Fruit fly (Drosophila melanogaster) whole organism, larva: ENCODE measurements around the gene yuri.

Source experiments
- noc ChIP-seq: fragments of 200-800 bp; sonication (Bioruptor generic); optimal IDR thresholded peaks from 3 replicates; lab custom pipeline; 2019; ENCODE audit warnings: missing biosample characterization, mild to moderate bottlenecking, missing genetic modification characterization, moderate library complexity

The yuri gene

DNA sequence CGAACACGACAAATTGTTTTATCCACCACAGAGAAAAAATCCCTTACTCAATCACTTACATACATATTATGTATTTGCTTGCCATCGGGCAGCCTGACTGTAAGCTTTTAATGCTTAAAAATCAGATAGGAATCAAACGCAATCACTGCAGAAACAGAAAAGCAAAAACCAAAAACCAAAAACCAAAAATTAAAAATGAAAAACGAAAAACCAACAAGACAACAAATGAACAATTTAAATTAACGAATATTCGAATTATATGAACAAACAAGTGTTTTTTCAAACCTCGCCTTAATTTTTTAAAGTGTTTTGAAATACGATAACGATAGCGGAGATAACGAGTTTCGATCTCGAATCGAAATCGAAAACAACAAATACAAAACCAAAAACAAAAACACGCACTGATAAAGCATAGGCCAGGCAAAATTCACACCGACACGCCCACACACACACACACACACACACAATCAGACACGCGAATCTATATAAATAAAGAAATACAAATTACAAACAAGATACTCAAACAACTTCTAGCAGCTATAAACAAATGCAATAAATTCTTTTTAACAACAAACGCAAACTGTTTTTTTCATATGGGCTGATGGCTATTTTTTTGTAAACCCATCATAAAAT lies 10.1 kb downstream of the yuri start:
- peak; percentile 56 for TF ChIP-seq noc

DNA sequence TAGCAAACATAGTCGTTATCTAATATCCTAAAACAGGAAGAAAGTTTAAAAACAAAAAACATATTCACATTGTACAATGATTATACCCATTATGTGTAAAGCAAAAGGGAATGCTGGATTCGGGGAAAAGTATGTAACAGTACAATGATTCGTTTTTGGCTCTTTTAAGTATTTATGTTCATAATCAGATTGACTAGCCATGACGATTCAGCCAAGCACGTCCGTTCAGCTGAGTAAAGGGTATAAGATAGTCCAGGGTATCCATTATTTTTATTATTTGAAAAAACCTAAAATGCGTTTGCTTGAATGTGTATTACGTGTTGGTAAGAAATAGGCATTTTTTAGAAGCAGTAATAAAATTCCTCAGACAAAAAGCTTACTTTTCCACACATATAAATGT lies 14.8 kb downstream of the yuri start:
- TF ChIP-seq noc: no peak

DNA sequence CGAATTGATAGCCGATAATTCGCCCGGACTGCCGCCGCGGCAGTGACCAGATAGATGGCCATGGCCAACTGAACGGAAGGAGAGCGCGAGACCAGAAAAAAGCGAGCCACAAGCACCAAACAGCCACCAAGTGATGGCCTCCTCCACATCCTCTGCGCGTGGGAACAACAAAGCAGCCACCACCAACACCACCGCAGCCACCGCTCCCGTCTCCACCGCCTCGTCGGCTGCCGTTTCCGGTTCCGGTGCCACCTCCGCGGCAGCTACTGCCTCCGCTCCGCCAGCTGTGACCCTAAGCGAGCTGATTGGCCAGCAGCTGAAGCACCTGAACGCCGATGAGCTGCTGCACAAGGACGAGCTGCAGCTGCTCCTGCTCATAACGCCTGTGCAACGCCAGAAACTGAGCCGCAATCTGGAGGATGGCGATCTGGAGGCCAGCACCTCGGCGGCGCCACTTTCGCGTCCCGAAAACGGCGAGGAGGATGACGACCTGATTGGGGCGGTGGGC lies 15.4 kb downstream of the yuri start:
- no peak for TF ChIP-seq noc

DNA sequence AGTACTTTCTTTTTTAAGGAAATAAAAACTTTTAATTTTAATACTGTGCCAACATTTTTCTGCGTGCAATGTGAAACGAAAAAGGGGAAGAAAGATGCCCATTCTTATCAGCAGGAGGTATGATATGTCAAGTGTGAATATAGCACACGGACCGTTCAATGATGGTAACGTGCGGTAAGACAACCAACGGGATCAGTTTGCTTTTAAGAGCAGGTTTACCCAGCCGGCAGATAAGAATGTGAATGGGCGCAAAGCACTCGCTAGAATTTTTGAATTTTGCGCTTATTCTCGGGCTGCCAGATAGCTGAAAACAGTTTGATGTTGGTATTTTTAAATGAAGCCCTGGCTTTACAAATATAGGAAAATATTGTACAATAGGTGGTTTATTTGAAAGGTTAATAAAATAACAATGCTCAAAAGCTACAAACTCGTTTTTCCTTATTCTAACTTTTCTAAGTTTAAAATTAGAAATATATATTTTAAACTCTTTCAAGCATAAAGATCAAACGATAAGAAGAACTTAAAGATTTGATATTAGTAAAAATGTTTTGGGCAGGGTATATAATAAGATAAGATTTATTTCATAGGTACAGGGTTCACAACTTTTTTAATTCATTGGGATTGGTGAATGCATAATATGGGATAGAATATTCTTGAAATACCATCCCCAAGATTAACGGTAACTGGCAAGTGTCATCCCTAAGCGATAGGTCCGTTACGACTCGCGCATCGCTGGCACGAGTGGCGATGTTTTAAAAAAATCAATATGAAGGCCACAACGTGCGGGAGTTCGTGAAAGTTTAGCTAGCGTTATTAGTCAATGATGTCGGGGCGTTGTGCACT lies 16.1 kb downstream of the yuri start, which contains the start of gene dao:
dao (plus strand) TSS at position 717 of the 843 bp plus-strand sequence.
- no peak for TF ChIP-seq noc

DNA sequence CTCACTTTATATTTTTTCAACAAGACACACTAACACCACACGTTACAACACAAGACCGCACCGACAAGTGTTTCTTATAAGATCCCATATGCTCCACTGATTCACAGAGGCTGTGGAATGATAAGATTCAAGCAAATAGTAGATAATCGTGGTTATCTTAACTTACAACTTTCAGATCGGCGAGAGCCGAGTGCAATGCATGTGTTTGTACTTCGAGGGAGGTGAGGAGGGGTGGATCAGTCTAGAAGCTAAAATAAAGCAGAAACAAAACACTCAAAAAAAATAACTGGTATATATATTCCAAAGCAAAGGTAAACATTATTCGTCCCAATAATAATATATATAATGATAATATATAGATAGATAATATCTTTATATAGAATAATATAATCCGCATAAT lies 16.9 kb downstream of the yuri start, which contains the start of gene ZnT35C:
ZnT35C (minus strand) TSS at position 101 of the 400 bp plus-strand sequence.
- TF ChIP-seq noc: no peak

DNA sequence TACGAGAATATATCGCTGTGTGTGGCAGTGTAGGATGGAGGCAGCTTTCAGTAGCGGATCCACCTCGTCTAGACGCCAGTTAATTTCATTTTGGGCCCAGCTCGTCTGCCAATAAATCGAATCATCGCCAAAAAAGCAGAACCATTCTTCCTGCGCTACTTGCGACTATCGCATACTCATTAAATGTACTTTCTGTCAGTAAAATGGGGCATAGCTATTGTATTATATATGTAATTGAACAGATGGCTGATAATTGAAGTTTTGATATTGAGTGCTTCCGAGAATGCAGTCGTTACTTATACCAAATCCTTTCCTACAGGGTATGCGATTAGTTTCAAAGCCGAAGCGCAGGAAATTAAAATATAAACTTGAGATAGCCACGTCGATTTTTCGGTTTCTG lies 19.8 kb downstream of the yuri start:
- TF ChIP-seq noc: no peak

DNA sequence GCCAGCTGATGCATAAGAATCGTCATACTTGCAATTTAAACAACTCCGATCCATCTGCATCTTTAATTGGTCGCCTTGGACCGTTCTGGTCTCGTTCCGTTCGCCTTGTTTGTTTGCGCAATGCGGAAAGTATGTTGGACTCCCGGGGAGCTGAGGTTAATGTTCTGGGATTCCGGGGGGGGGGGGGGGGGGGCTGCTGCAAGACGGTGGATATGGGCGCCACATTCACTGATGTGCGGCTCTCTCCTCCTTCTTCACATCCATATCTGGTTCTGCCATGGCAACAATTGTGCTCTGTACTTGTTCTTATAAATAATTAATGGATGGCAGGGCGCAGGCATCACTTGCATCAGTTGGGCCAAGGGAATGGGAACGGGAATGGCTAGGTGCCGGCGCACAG lies 21.1 kb downstream of the yuri start:
- no peak for TF ChIP-seq noc

DNA sequence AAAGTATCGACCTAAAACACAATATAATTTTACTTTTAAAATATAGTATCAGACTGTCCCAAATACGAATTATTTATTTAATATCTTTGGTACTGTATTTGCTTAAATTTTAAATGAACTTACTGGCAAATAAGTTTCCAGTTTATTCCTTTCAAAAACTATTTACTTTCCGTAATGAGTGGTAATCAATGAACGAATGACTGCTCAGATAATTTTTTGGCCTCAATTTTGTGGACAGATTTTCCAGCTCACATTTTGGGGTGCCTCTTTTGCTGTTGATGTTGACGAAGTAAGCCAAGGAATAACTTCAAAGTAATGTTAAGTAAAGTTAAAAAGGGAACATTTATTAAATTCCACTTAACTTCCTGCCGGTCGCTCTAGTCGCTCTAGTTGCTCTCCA lies 49.6 kb downstream of the yuri start, which contains the start of gene CG43230:
CG43230 (plus strand) TSS at position 301 of the 400 bp plus-strand sequence.
- no peak for TF ChIP-seq noc

DNA sequence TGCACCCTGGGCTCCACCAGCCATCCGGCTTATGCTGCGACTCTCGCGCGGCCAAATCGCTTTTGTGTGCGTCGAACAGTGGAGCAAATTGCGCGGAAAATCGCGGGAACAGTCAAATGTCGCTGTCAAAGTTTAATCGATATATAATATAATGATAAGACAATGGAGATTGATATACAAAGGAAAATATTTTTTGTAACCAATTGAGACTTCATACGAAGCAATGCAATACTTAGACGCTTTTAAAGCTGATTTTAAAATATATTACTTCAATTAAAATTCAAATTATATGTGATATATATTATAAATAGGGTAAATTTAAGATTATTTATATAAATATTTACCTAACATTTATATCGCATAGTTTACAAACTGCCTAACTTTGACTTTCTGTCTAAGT lies 53.0 kb downstream of the yuri start:
- no peak for TF ChIP-seq noc
